Worm (Caenorhabditis elegans): ENCODE measurements around the gene F16B12.4.

DNA sequence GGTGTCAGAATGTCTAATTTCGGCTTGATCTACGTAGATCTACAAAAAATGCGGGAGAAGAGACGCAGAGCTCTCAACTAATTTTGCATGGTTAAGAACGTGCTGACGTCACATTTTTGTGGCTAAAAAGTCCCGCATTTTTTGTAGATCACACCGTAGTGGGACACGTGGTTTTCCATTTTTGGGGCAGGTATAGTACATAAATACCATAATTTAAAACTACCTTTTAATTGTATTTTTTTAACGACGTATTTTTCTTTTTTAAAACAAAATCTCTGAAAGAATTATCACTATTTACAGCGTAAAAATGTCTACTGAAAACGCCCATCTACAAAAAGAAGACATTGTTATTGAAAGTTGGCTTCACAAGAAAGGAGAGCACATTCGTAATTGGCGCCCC is 48.9 kb upstream of the F16B12.4 start, which contains the start of gene akt-2:
- TF ChIP-seq unc-62 (GFP tag; optimal IDR thresholded peaks at IDR 0.05) (no peak), ham-2 (GFP tag; optimal IDR thresholded peaks at IDR 0.05) (no peak), pha-4 (tag; optimal IDR thresholded peaks at IDR 0.05) (no peak), ceh-83 (GFP tag; optimal IDR thresholded peaks at IDR 0.05) (no peak), mep-1 (tag; optimal IDR thresholded peaks at IDR 0.05) (no peak), elt-1 (tag; optimal IDR thresholded peaks at IDR 0.05; ENCODE audit: borderline replicate concordance, insufficient read depth) (no peak), ztf-11 (tag; optimal IDR thresholded peaks at IDR 0.05) (no peak), nhr-76 (tag; optimal IDR thresholded peaks at IDR 0.05) (no peak), nhr-237 (tag; optimal IDR thresholded peaks at IDR 0.05) (no peak)

Measured in whole organism, mixed stage, embryonic.